Worm (Caenorhabditis elegans) whole organism, late embryonic: ENCODE results near the gene cng-2.

ENCODE experiments used
- C08G9.2 ChIP-seq: sonication (generic microtip); optimal IDR thresholded peaks from 2 replicates; lab custom pipeline; 2016; ENCODE audit warnings: mild to moderate bottlenecking, missing genetic modification characterization, moderate library complexity, missing compliant biosample characterization
- T23F11.4 ChIP-seq: fragments of 200-800 bp; sonication (Bioruptor generic); optimal IDR thresholded peaks from 2 replicates; lab custom pipeline; 2018; ENCODE audit warnings: mild to moderate bottlenecking, missing genetic modification characterization, missing compliant biosample characterization
- ahr-1 ChIP-seq: sonication (generic microtip); optimal IDR thresholded peaks from 2 replicates; lab custom pipeline; 2016; ENCODE audit warnings: missing genetic modification characterization, missing compliant biosample characterization
- ceh-14 ChIP-seq: sonication (generic microtip); optimal IDR thresholded peaks from 2 replicates; lab custom pipeline; 2016; ENCODE audit warnings: missing genotype, missing genetic modification characterization, missing compliant biosample characterization
- ceh-19 ChIP-seq: fragments of 200-800 bp; sonication (Bioruptor generic); optimal IDR thresholded peaks from 2 replicates; lab custom pipeline; 2018; ENCODE audit warnings: mild to moderate bottlenecking, missing genetic modification characterization, missing compliant biosample characterization
- ceh-2 ChIP-seq: sonication (generic microtip); optimal IDR thresholded peaks from 2 replicates; lab custom pipeline; 2016; ENCODE audit warnings: missing genotype, missing genetic modification characterization, missing compliant biosample characterization
- ceh-31 ChIP-seq: sonication (generic microtip); optimal IDR thresholded peaks from 2 replicates; lab custom pipeline; 2016; ENCODE audit warnings: missing genetic modification characterization, missing compliant biosample characterization
- ceh-34 ChIP-seq: sonication (generic microtip); optimal IDR thresholded peaks from 2 replicates; lab custom pipeline; 2016; ENCODE audit warnings: mild to moderate bottlenecking, missing genetic modification characterization, missing compliant biosample characterization
- ceh-45 ChIP-seq: fragments of 200-800 bp; sonication (Bioruptor generic); IDR thresholded peaks from 2 replicates; pipeline ENCODE4 v1.3.6; 2022; ENCODE audit warnings: missing genetic modification reagents, missing genetic modification characterization, missing compliant biosample characterization
- ceh-48 ChIP-seq: sonication (generic microtip); optimal IDR thresholded peaks from 2 replicates; lab custom pipeline; 2016; ENCODE audit warnings: missing genetic modification characterization, inconsistent platforms, missing compliant biosample characterization
- ceh-6 ChIP-seq: fragments of 200-800 bp; sonication (Bioruptor generic); optimal IDR thresholded peaks from 2 replicates; lab custom pipeline; 2018; ENCODE audit warnings: mild to moderate bottlenecking, missing genetic modification characterization, missing compliant biosample characterization
- ceh-9 ChIP-seq: sonication (generic microtip); optimal IDR thresholded peaks from 2 replicates; lab custom pipeline; 2016; ENCODE audit warnings: mild to moderate bottlenecking, missing genetic modification characterization, inconsistent platforms, missing compliant biosample characterization
- che-1 ChIP-seq: sonication (generic microtip); optimal IDR thresholded peaks from 2 replicates; lab custom pipeline; 2016; ENCODE audit warnings: mild to moderate bottlenecking, missing genetic modification characterization, missing compliant biosample characterization
- dmd-4 ChIP-seq: sonication (generic microtip); optimal IDR thresholded peaks from 2 replicates; lab custom pipeline; 2016; ENCODE audit warnings: borderline replicate concordance, missing genetic modification characterization, missing compliant biosample characterization
- dve-1 ChIP-seq: sonication (generic microtip); optimal IDR thresholded peaks from 2 replicates; lab custom pipeline; 2017; ENCODE audit warnings: antibody characterized with exemption, mild to moderate bottlenecking, missing genetic modification characterization, missing compliant biosample characterization
- elt-2 ChIP-seq: sonication (generic microtip); optimal IDR thresholded peaks from 2 replicates; lab custom pipeline; 2016; ENCODE audit warnings: missing genetic modification reagents, missing genetic modification characterization, missing compliant biosample characterization
- elt-4 ChIP-seq: sonication (generic microtip); optimal IDR thresholded peaks from 2 replicates; lab custom pipeline; 2016; ENCODE audit warnings: missing genetic modification characterization, missing compliant biosample characterization
- fkh-6 ChIP-seq: sonication (generic microtip); optimal IDR thresholded peaks from 2 replicates; lab custom pipeline; 2016; ENCODE audit warnings: missing genetic modification characterization, missing compliant biosample characterization
- gmeb-2 ChIP-seq: sonication (generic microtip); optimal IDR thresholded peaks from 2 replicates; lab custom pipeline; 2016; ENCODE audit warnings: missing genetic modification characterization, inconsistent platforms, missing compliant biosample characterization
- hlh-13 ChIP-seq: fragments of 200-800 bp; sonication (Bioruptor generic); optimal IDR thresholded peaks from 2 replicates; lab custom pipeline; 2018; ENCODE audit warnings: mild to moderate bottlenecking, missing genetic modification characterization, missing compliant biosample characterization
- hlh-30 ChIP-seq: sonication (generic microtip); optimal IDR thresholded peaks from 2 replicates; lab custom pipeline; 2017; ENCODE audit warnings: antibody characterized with exemption, missing genetic modification characterization, missing compliant biosample characterization; ENCODE audit not compliant: insufficient read depth
- hlh-6 ChIP-seq: sonication (generic microtip); optimal IDR thresholded peaks from 2 replicates; lab custom pipeline; 2016; ENCODE audit warnings: missing genotype, missing genetic modification characterization, missing compliant biosample characterization
- lim-6 ChIP-seq: sonication (generic microtip); optimal IDR thresholded peaks from 2 replicates; lab custom pipeline; 2016; ENCODE audit warnings: missing genetic modification characterization, missing compliant biosample characterization
- lin-11 ChIP-seq: fragments of 200-800 bp; sonication (Bioruptor generic); optimal IDR thresholded peaks from 2 replicates; lab custom pipeline; 2018; ENCODE audit warnings: mild to moderate bottlenecking, missing genetic modification characterization, missing compliant biosample characterization
- nfya-1 ChIP-seq: sonication (generic microtip); optimal IDR thresholded peaks from 2 replicates; lab custom pipeline; 2017; ENCODE audit warnings: missing genetic modification characterization, mild to moderate bottlenecking, missing compliant biosample characterization, antibody characterized with exemption, moderate library complexity
- nhr-11 ChIP-seq: fragments of 150-350 bp; optimal IDR thresholded peaks from 2 replicates; lab custom pipeline; 2014; ENCODE audit warnings: missing biosample characterization, missing genetic modification characterization
- nhr-232 ChIP-seq: sonication (generic microtip); optimal IDR thresholded peaks from 2 replicates; lab custom pipeline; 2016; ENCODE audit warnings: missing genetic modification characterization, missing compliant biosample characterization
- npax-4 ChIP-seq: sonication (generic microtip); optimal IDR thresholded peaks from 2 replicates; lab custom pipeline; 2016; ENCODE audit warnings: missing genetic modification characterization, missing compliant biosample characterization
- pag-3 ChIP-seq: sonication (generic microtip); optimal IDR thresholded peaks from 2 replicates; lab custom pipeline; 2016; ENCODE audit warnings: missing compliant biosample characterization, missing genetic modification characterization, borderline replicate concordance
- pax-1 ChIP-seq: fragments of 150-350 bp; optimal IDR thresholded peaks from 2 replicates; lab custom pipeline; 2014; ENCODE audit warnings: missing biosample characterization, missing genetic modification characterization
- pha-2 ChIP-seq: sonication (generic microtip); optimal IDR thresholded peaks from 2 replicates; lab custom pipeline; 2017; ENCODE audit warnings: mild to moderate bottlenecking, missing genetic modification characterization, missing compliant biosample characterization
- pqm-1 ChIP-seq: sonication (generic microtip); optimal IDR thresholded peaks from 2 replicates; lab custom pipeline; 2016; ENCODE audit warnings: missing genetic modification characterization, missing compliant biosample characterization
- pros-1 ChIP-seq: fragments of 150-350 bp; optimal IDR thresholded peaks from 2 replicates; lab custom pipeline; 2014; ENCODE audit warnings: missing biosample characterization, missing genetic modification reagents, missing genetic modification characterization
- ref-2 ChIP-seq: sonication (generic microtip); optimal IDR thresholded peaks from 2 replicates; lab custom pipeline; 2016; ENCODE audit warnings: missing genetic modification characterization, missing compliant biosample characterization
- sdc-2 ChIP-seq: sonication (generic microtip); optimal IDR thresholded peaks from 2 replicates; lab custom pipeline; 2016; ENCODE audit warnings: missing genotype, missing genetic modification characterization, missing compliant biosample characterization
- sox-4 ChIP-seq: sonication (generic microtip); optimal IDR thresholded peaks from 2 replicates; lab custom pipeline; 2017; ENCODE audit warnings: mild to moderate bottlenecking, missing genetic modification characterization, inconsistent platforms, missing compliant biosample characterization
- tbx-2 ChIP-seq: sonication (generic microtip); optimal IDR thresholded peaks from 2 replicates; lab custom pipeline; 2016; ENCODE audit warnings: missing genetic modification characterization, missing compliant biosample characterization
- tbx-7 ChIP-seq: sonication (generic microtip); optimal IDR thresholded peaks from 2 replicates; lab custom pipeline; 2016; ENCODE audit warnings: missing genotype, missing genetic modification characterization, missing compliant biosample characterization
- unc-3 ChIP-seq, 2 experiments: fragments of 200-800 bp in 1 of 2; sonication (Bioruptor generic) in 1 of 2; sonication (generic microtip) in 1 of 2; conservative IDR thresholded peaks in 1 of 2; optimal IDR thresholded peaks in 1 of 2; 2 replicates each; pipeline versions ENCODE4 v1.3.6 to Lab custom; 2016 to 2022; ENCODE audit warnings: missing compliant biosample characterization in 2 of 2, missing genetic modification characterization in 2 of 2, missing genetic modification reagents in 1 of 2
- unc-42 ChIP-seq: sonication (generic microtip); optimal IDR thresholded peaks from 2 replicates; lab custom pipeline; 2016; ENCODE audit warnings: missing genotype, missing genetic modification characterization, missing compliant biosample characterization
- unc-55 ChIP-seq: sonication (generic microtip); optimal IDR thresholded peaks from 2 replicates; lab custom pipeline; 2017; ENCODE audit warnings: missing biosample characterization, missing genetic modification reagents, missing genetic modification characterization
- unc-86 ChIP-seq: sonication (generic microtip); optimal IDR thresholded peaks from 2 replicates; lab custom pipeline; 2016; ENCODE audit warnings: missing genetic modification characterization, missing compliant biosample characterization

The cng-2 gene

ce11 chrIV:2065895-2066294 lies 28.9 kb downstream of the cng-2 start, which contains the start of gene arrd-26:
TSS of gene arrd-26 (plus strand) at chrIV:2066195.
- peak; percentile 15 for TF ChIP-seq unc-42 (tag; lab: Kevin White, UChicago)
- TF ChIP-seq ceh-31 (tag; lab: Kevin White, UChicago) = no peak

ce11 chrIV:2077159-2077835 lies 40.3 kb downstream of the cng-2 start:
- TF ChIP-seq ceh-14 (tag; lab: Kevin White, UChicago) = peak; percentile 9
- TF ChIP-seq fkh-6 (tag; lab: Kevin White, UChicago) = no peak
- TF ChIP-seq unc-42 (tag; lab: Kevin White, UChicago) = peak; percentile 68

ce11 chrIV:2080340-2080739 lies 43.3 kb downstream of the cng-2 start:
- TF ChIP-seq ahr-1 = no peak
- TF ChIP-seq nhr-11 = no peak
- no peak for TF ChIP-seq unc-3 (GFP tag; conservative IDR thresholded peaks at IDR 0.05; lab: Robert Waterston, UW)
- TF ChIP-seq unc-3 (tag; optimal IDR thresholded peaks at IDR 0.05; lab: Kevin White, UChicago) = no peak
- no peak for TF ChIP-seq ceh-2
- no peak for TF ChIP-seq lim-6 (tag; lab: Kevin White, UChicago)
- no peak for TF ChIP-seq gmeb-2

ce11 chrIV:2083146-2083545 lies 46.2 kb downstream of the cng-2 start:
- TF ChIP-seq hlh-30 (tag; lab: Kevin White, UChicago) (no peak), tbx-2 (tag; lab: Kevin White, UChicago) (peak; percentile 13), ceh-31 (tag; lab: Kevin White, UChicago) (peak; percentile 39), elt-4 (tag; lab: Kevin White, UChicago) (no peak), fkh-6 (tag; lab: Kevin White, UChicago) (no peak), che-1 (no peak), ceh-9 (tag; lab: Kevin White, UChicago) (no peak), ceh-34 (tag; lab: Kevin White, UChicago) (no peak), ceh-14 (tag; lab: Kevin White, UChicago) (no peak), dmd-4 (tag; lab: Kevin White, UChicago) (no peak), elt-2 (tag; lab: Kevin White, UChicago) (no peak), nhr-232 (tag; lab: Kevin White, UChicago) (no peak), unc-55 (GFP tag; lab: Kevin White, UChicago) (no peak), nfya-1 (tag; lab: Kevin White, UChicago) (peak; percentile 51), pag-3 (no peak), lin-11 (tag; lab: Kevin White, UChicago) (no peak), unc-86 (tag; lab: Kevin White, UChicago) (no peak), hlh-13 (GFP tag; lab: Kevin White, UChicago) (no peak), pha-2 (tag; lab: Kevin White, UChicago) (no peak), C08G9.2 (no peak), pros-1 (no peak), hlh-6 (no peak), nhr-11 (no peak), ceh-45 (GFP tag; lab: Robert Waterston, UW) (no peak), ceh-19 (no peak), ceh-6 (GFP tag; lab: Kevin White, UChicago) (no peak), ref-2 (peak; percentile 19), pqm-1 (no peak)

- TF ChIP-seq npax-4 (tag; lab: Kevin White, UChicago) (no peak), nfya-1 (tag; lab: Kevin White, UChicago) (no peak), ceh-19 (no peak), gmeb-2 (no peak), sox-4 (no peak), che-1 (no peak), sdc-2 (tag; lab: Kevin White, UChicago) (no peak), ceh-45 (GFP tag; lab: Robert Waterston, UW) (no peak), elt-2 (tag; lab: Kevin White, UChicago) (no peak), pax-1 (tag; lab: Kevin White, UChicago) (no peak), unc-86 (tag; lab: Kevin White, UChicago) (no peak), ceh-48 (tag; lab: Kevin White, UChicago) (no peak), dve-1 (no peak), ceh-2 (no peak), pqm-1 (no peak), T23F11.4 (GFP tag; lab: Kevin White, UChicago) (no peak), tbx-7 (no peak)
- TF ChIP-seq, all 69 proteins: peak for 0
Measured at ce11 chrIV:2083734-2084133, 46.7 kb downstream of the cng-2 start, which contains the start of gene mca-2. TSS of gene mca-2 (plus strand) at chrIV:2084034.
